Fruit fly (Drosophila melanogaster): Measurements from ENCODE around the gene Rcd4.

Gene Rcd4

dm6 chr2L:8376717-8377116, 5.9 kb upstream of the Rcd4 start, which contains the start of the genes CG13390 and CG17294 (continued):
- TF ChIP-seq CG8478 (optimal IDR thresholded peaks at IDR 0.05) (no peak), vfl (GFP tag; optimal IDR thresholded peaks at IDR 0.05) (peak; percentile 96), pzg (GFP tag; optimal IDR thresholded peaks at IDR 0.05) (peak; percentile 63), Abd-B (GFP tag; optimal IDR thresholded peaks at IDR 0.05) (peak; percentile 100), CG17328 (GFP tag; IDR thresholded peaks at IDR 0.05) (peak; percentile 100), nerfin-1 (tag; optimal IDR thresholded peaks at IDR 0.05) (peak; percentile 99), seq (GFP tag; IDR thresholded peaks at IDR 0.05) (peak; percentile 99), nau (GFP tag; optimal IDR thresholded peaks at IDR 0.05) (peak; percentile 99), chn (GFP tag; optimal IDR thresholded peaks at IDR 0.05) (peak; percentile 96), nmo (GFP tag; optimal IDR thresholded peaks at IDR 0.05) (peak; percentile 100), mld (GFP tag; IDR thresholded peaks at IDR 0.05; ENCODE audit: partially characterized antibody) (no peak), ro (GFP tag; IDR thresholded peaks at IDR 0.05) (peak; percentile 99), luna (GFP tag; optimal IDR thresholded peaks at IDR 0.05) (peak; percentile 86), emc (GFP tag; optimal IDR thresholded peaks at IDR 0.05) (peak; percentile 91), CG14860 (GFP tag; IDR thresholded peaks at IDR 0.05; ENCODE audit: partially characterized antibody) (0 out of 3 replicates have a peak, but pooled peaks have one; percentile 44), lilli (GFP tag; optimal IDR thresholded peaks at IDR 0.05) (peak; percentile 99), BtbVII (GFP tag; optimal IDR thresholded peaks at IDR 0.05) (peak; percentile 100), al (GFP tag; IDR thresholded peaks at IDR 0.05) (peak; percentile 100), so (GFP tag; IDR thresholded peaks at IDR 0.05) (peak; percentile 100), sob (GFP tag; IDR thresholded peaks at IDR 0.05) (peak; percentile 100), CG11456 (GFP tag; IDR thresholded peaks at IDR 0.05) (peak; percentile 99), CG8359 (GFP tag; optimal IDR thresholded peaks at IDR 0.05; ENCODE audit: borderline replicate concordance) (peak; percentile 95), CG15479 (GFP tag; optimal IDR thresholded peaks at IDR 0.05) (peak; percentile 84), Hsf (GFP tag; optimal IDR thresholded peaks at IDR 0.05) (peak; percentile 98), CG34224 (GFP tag; IDR thresholded peaks at IDR 0.05; ENCODE audit: partially characterized antibody) (peak; percentile 92), CG9215 (GFP tag; IDR thresholded peaks at IDR 0.05) (peak; percentile 99), usp (GFP tag; optimal IDR thresholded peaks at IDR 0.05) (no peak), Dfd (GFP tag; optimal IDR thresholded peaks at IDR 0.05) (no peak), slou (GFP tag; optimal IDR thresholded peaks at IDR 0.05) (peak; percentile 99), eyg (GFP tag; optimal IDR thresholded peaks at IDR 0.05) (peak; percentile 91), zfh1 (GFP tag; IDR thresholded peaks at IDR 0.05) (peak; percentile 100), CG17568 (GFP tag; optimal IDR thresholded peaks at IDR 0.05) (peak; percentile 99), dmrt99B (tag; optimal IDR thresholded peaks at IDR 0.05) (peak; percentile 100), croc (GFP tag; conservative IDR thresholded peaks at IDR 0.05) (peak; percentile 99), otp (GFP tag; IDR thresholded peaks at IDR 0.05) (peak; percentile 99), tgo (GFP tag; IDR thresholded peaks at IDR 0.05) (peak; percentile 100), CG13894 (tag; optimal IDR thresholded peaks at IDR 0.05) (peak; percentile 100), trh (GFP tag; optimal IDR thresholded peaks at IDR 0.05) (peak; percentile 98), CG9437 (GFP tag; optimal IDR thresholded peaks at IDR 0.05) (peak; percentile 95), ATbp (GFP tag; optimal IDR thresholded peaks at IDR 0.05) (peak; percentile 98), sima (GFP tag; optimal IDR thresholded peaks at IDR 0.05) (peak; percentile 89), gro (GFP tag; optimal IDR thresholded peaks at IDR 0.05) (peak; percentile 97), nerfin-2 (GFP tag; IDR thresholded peaks at IDR 0.05; ENCODE audit: partially characterized antibody) (peak; percentile 75; the same call in 1 of the 2 replicates), CG31388 (GFP tag; optimal IDR thresholded peaks at IDR 0.05) (peak; percentile 99), CG2889 (GFP tag; IDR thresholded peaks at IDR 0.05) (peak; percentile 99), Hmx (GFP tag; optimal IDR thresholded peaks at IDR 0.05) (peak; percentile 85), CG2199 (GFP tag; IDR thresholded peaks at IDR 0.05) (peak; percentile 99), Oli (tag; optimal IDR thresholded peaks at IDR 0.05) (peak; percentile 100), Ptx1 (GFP tag; IDR thresholded peaks at IDR 0.05) (peak; percentile 100), Oaz (GFP tag; IDR thresholded peaks at IDR 0.05) (peak; percentile 99), knrl (GFP tag; IDR thresholded peaks at IDR 0.05; ENCODE audit: partially characterized antibody) (peak; percentile 76)

Measured in whole organism, embryonic.